Worm (Caenorhabditis elegans) whole organism, late embryonic: ENCODE data around the gene Y94A7B.11.

Source experiments
- dve-1 ChIP-seq: sonication (generic microtip); optimal IDR thresholded peaks from 2 replicates; lab custom pipeline; 2017; ENCODE audit warnings: antibody characterized with exemption, mild to moderate bottlenecking, missing genetic modification characterization, missing compliant biosample characterization
- pha-4 ChIP-seq: fragments of 150-350 bp; optimal IDR thresholded peaks from 2 replicates; lab custom pipeline; 2018; ENCODE audit warnings: missing biosample characterization, missing genetic modification reagents, missing genetic modification characterization

DNA sequence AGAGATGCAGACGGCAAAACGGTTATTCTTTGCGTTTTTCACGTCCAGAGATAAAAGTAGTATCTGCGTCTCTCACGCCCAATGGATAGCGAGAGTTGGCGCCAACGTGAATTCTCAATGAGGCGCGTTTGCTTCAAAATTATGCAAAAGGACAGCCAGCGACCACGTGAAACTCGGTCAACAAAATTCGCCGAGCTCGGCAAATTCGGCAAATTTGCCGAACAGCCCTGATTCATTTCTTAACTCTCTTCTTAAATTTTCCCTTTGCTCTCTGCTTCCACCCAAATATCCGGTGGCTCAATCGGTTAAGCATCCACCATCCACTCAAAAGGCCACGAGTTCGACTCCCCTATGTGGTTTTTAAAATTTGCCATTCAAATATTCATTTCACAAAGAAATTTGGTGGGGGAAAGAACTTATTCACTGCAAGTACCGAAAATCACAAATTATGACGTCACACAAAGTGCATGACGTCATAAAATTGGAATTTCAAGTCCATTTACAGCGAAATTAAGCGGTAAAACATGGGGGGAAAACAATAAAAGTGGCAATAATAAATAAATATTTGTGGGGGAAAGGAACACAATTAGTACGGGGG, 43.0 kb upstream of the Y94A7B.11 start:
- TF ChIP-seq pha-4, result no peak
- TF ChIP-seq dve-1 (tag; lab: Kevin White, UChicago), result no peak
